Worm (Caenorhabditis elegans) whole organism, L1 larva: Measurements from ENCODE around the gene cpna-4.

Experiments used
- C16A3.4 ChIP-seq: fragments of 150-350 bp; optimal IDR thresholded peaks from 2 replicates; lab custom pipeline; 2014; ENCODE audit warnings: missing biosample characterization, missing genetic modification characterization
- F16B12.6 ChIP-seq: fragments of 150-350 bp; optimal IDR thresholded peaks from 2 replicates; lab custom pipeline; 2014; ENCODE audit warnings: missing biosample characterization, missing genetic modification characterization
- Y116A8C.19 ChIP-seq: sonication (generic microtip); optimal IDR thresholded peaks from 2 replicates; lab custom pipeline; 2016; ENCODE audit warnings: missing compliant biosample characterization, missing genetic modification characterization, borderline replicate concordance
- blmp-1 ChIP-seq: fragments of 150-350 bp; optimal IDR thresholded peaks from 2 replicates; lab custom pipeline; 2014; ENCODE audit warnings: missing biosample characterization, missing genetic modification characterization
- ceh-63 ChIP-seq: fragments of 200-800 bp; sonication (Bioruptor generic); optimal IDR thresholded peaks from 2 replicates; lab custom pipeline; 2018; ENCODE audit warnings: mild to moderate bottlenecking, missing genetic modification characterization, missing compliant biosample characterization
- ceh-82 ChIP-seq, 3 experiments: fragments of 150-350 bp in 1 of 3; sonication (generic microtip) in 2 of 3; optimal IDR thresholded peaks; 2 replicates each; lab custom pipeline; 2014 to 2017; ENCODE audit warnings: missing biosample characterization in 3 of 3, missing genetic modification characterization in 3 of 3
- ceh-90 ChIP-seq: sonication (generic microtip); optimal IDR thresholded peaks from 2 replicates; lab custom pipeline; 2016; ENCODE audit warnings: missing genetic modification characterization, missing compliant biosample characterization
- ces-1 ChIP-seq: fragments of 150-350 bp; optimal IDR thresholded peaks from 2 replicates; lab custom pipeline; 2014; ENCODE audit warnings: missing biosample characterization, missing genetic modification reagents, missing genetic modification characterization
- dpl-1 ChIP-seq, 3 experiments: fragments of 150-350 bp in 2 of 3; sonication (generic microtip) in 1 of 3; optimal IDR thresholded peaks; 2 replicates each; lab custom pipeline; 2014 to 2017; ENCODE audit warnings: missing biosample characterization in 3 of 3, missing genetic modification characterization in 3 of 3, missing genetic modification reagents in 3 of 3
- dsc-1 ChIP-seq: sonication (generic microtip); optimal IDR thresholded peaks from 2 replicates; lab custom pipeline; 2016; ENCODE audit warnings: mild to moderate bottlenecking, missing genetic modification characterization, missing compliant biosample characterization
- efl-1 ChIP-seq, 4 experiments: fragments of 150-350 bp; optimal IDR thresholded peaks in 3 of 4; peaks in 1 of 4; 1 replicate in 1 of 4; 2 replicates in 3 of 4; lab custom pipeline; 2014; ENCODE audit warnings: missing biosample characterization in 2 of 4, missing genetic modification characterization in 2 of 4, missing genetic modification reagents in 2 of 4
- egl-27 ChIP-seq, 2 experiments: fragments of 150-350 bp in 1 of 2; sonication (generic microtip); optimal IDR thresholded peaks; 3 replicates each; lab custom pipeline; 2017 to 2018; ENCODE audit warnings: missing biosample characterization in 2 of 2, missing genetic modification characterization in 2 of 2, missing genetic modification reagents in 2 of 2
- elt-2 ChIP-seq: sonication (generic microtip); optimal IDR thresholded peaks from 2 replicates; lab custom pipeline; 2016; ENCODE audit warnings: missing genetic modification characterization, mild to moderate bottlenecking, inconsistent platforms, missing compliant biosample characterization, missing genetic modification reagents
- elt-3 ChIP-seq, 6 experiments: fragments of 150-350 bp in 1 of 6; sonication (generic microtip); optimal IDR thresholded peaks; 2 replicates each; lab custom pipeline; 2017 to 2018; ENCODE audit warnings: missing biosample characterization in 6 of 6, missing genetic modification characterization in 6 of 6, inconsistent platforms in 1 of 6
- fkh-4 ChIP-seq: sonication (generic microtip); optimal IDR thresholded peaks from 2 replicates; lab custom pipeline; 2016; ENCODE audit warnings: missing compliant biosample characterization, missing genetic modification characterization, borderline replicate concordance
- grh-1 ChIP-seq: fragments of 200-800 bp; sonication (Bioruptor generic); IDR thresholded peaks from 2 replicates; pipeline ENCODE4 v1.3.6; 2022; ENCODE audit warnings: missing genetic modification reagents, missing genetic modification characterization, missing compliant biosample characterization
- hlh-17 ChIP-seq: fragments of 200-800 bp; sonication (Bioruptor generic); optimal IDR thresholded peaks from 2 replicates; lab custom pipeline; 2018; ENCODE audit warnings: missing genetic modification characterization, mild to moderate bottlenecking, missing compliant biosample characterization, moderate library complexity, borderline replicate concordance
- irx-1 ChIP-seq: sonication (generic microtip); optimal IDR thresholded peaks from 2 replicates; lab custom pipeline; 2016; ENCODE audit warnings: missing genetic modification characterization, missing compliant biosample characterization
- lin-13 ChIP-seq: fragments of 150-350 bp; optimal IDR thresholded peaks from 2 replicates; lab custom pipeline; 2014; ENCODE audit warnings: missing biosample characterization, missing genetic modification reagents, missing genetic modification characterization
- lin-35 ChIP-seq, 2 experiments: fragments of 150-350 bp; optimal IDR thresholded peaks; 2 replicates each; lab custom pipeline; 2014; ENCODE audit warnings: missing biosample characterization in 2 of 2, missing genetic modification characterization in 2 of 2, missing genetic modification reagents in 2 of 2
- lsy-2 ChIP-seq, 2 experiments: fragments of 150-350 bp; optimal IDR thresholded peaks; 2 replicates each; lab custom pipeline; 2014; ENCODE audit warnings: missing biosample characterization in 2 of 2, missing genetic modification characterization in 2 of 2
- mep-1 ChIP-seq: fragments of 150-350 bp; optimal IDR thresholded peaks from 2 replicates; lab custom pipeline; 2014; ENCODE audit warnings: missing biosample characterization, missing genetic modification characterization
- nhr-19 ChIP-seq: fragments of 200-800 bp; sonication (Bioruptor generic); conservative IDR thresholded peaks from 2 replicates; pipeline ENCODE4 v1.3.6; 2022; ENCODE audit warnings: missing genetic modification characterization, missing compliant biosample characterization
- nhr-20 ChIP-seq: sonication (generic microtip); optimal IDR thresholded peaks from 2 replicates; lab custom pipeline; 2016; ENCODE audit warnings: mild to moderate bottlenecking, missing genetic modification characterization, missing compliant biosample characterization
- nhr-237 ChIP-seq: fragments of 150-350 bp; optimal IDR thresholded peaks from 2 replicates; lab custom pipeline; 2014; ENCODE audit warnings: missing biosample characterization, missing genetic modification characterization
- nhr-85 ChIP-seq: sonication (generic microtip); peaks from one replicate; lab custom pipeline; 2016; ENCODE audit warnings: missing genetic modification characterization, inconsistent platforms, missing compliant biosample characterization
- nhr-90 ChIP-seq: sonication (generic microtip); optimal IDR thresholded peaks from 2 replicates; lab custom pipeline; 2016; ENCODE audit warnings: mild to moderate bottlenecking, missing genetic modification characterization, missing compliant biosample characterization; ENCODE audit not compliant: poor library complexity
- pqm-1 ChIP-seq: sonication (generic microtip); optimal IDR thresholded peaks from 3 replicates; lab custom pipeline; 2017; ENCODE audit warnings: missing biosample characterization, missing genetic modification characterization
- skn-1 ChIP-seq: fragments of 150-350 bp; optimal IDR thresholded peaks from 2 replicates; lab custom pipeline; 2014; ENCODE audit warnings: missing biosample characterization, missing genetic modification characterization
- snu-23 ChIP-seq: sonication (generic microtip); optimal IDR thresholded peaks from 2 replicates; lab custom pipeline; 2016; ENCODE audit warnings: missing genetic modification characterization, missing compliant biosample characterization
- sptf-1 ChIP-seq: fragments of 150-350 bp; optimal IDR thresholded peaks from 2 replicates; lab custom pipeline; 2014; ENCODE audit warnings: missing biosample characterization, missing genetic modification characterization
- swsn-7 ChIP-seq: sonication (generic microtip); optimal IDR thresholded peaks from 2 replicates; lab custom pipeline; 2016; ENCODE audit warnings: missing genetic modification characterization, missing compliant biosample characterization
- unc-130 ChIP-seq: fragments of 150-350 bp; optimal IDR thresholded peaks from 2 replicates; lab custom pipeline; 2017; ENCODE audit warnings: missing biosample characterization, missing genetic modification characterization, inconsistent platforms
- unc-62 ChIP-seq: fragments of 150-350 bp; optimal IDR thresholded peaks from 2 replicates; lab custom pipeline; 2014; ENCODE audit warnings: missing biosample characterization, missing genetic modification reagents, missing genetic modification characterization
- zag-1 ChIP-seq: fragments of 150-350 bp; optimal IDR thresholded peaks from 2 replicates; lab custom pipeline; 2014; ENCODE audit warnings: missing biosample characterization, missing genetic modification characterization
- zip-4 ChIP-seq: fragments of 200-800 bp; sonication (Bioruptor generic); optimal IDR thresholded peaks from 2 replicates; lab custom pipeline; 2018; ENCODE audit warnings: mild to moderate bottlenecking, missing genetic modification characterization, moderate library complexity, missing compliant biosample characterization

Gene cpna-4

ce11 chrIV:15382539-15382938 lies 21.2 kb downstream of the cpna-4 start:
- TF ChIP-seq unc-62 = no peak
- TF ChIP-seq dpl-1 (GFP tag; optimal IDR thresholded peaks at IDR 0.05; lab: Kevin White, UChicago) = peak; percentile 5 to 67 (median 58)
- peak; percentile 66 to 87 for TF ChIP-seq efl-1 (optimal IDR thresholded peaks at IDR 0.05; lab: Kevin White, UChicago)
- TF ChIP-seq efl-1 (GFP tag; optimal IDR thresholded peaks at IDR 0.05 in 1 of 2; lab: Kevin White, UChicago) = peak; percentile 77 to 98
- no peak for TF ChIP-seq fkh-4 (tag; lab: Kevin White, UChicago)
- peak; percentile 24 to 90 for TF ChIP-seq lin-35 (GFP tag; optimal IDR thresholded peaks at IDR 0.05; lab: Kevin White, UChicago)
- no peak for TF ChIP-seq irx-1 (tag; lab: Kevin White, UChicago)
- no peak for TF ChIP-seq mep-1 (tag; lab: Kevin White, UChicago)
- no peak for TF ChIP-seq dsc-1 (tag; lab: Kevin White, UChicago)
- TF ChIP-seq sptf-1 (tag; lab: Kevin White, UChicago) = no peak
- no peak for TF ChIP-seq blmp-1 (tag; lab: Kevin White, UChicago)
- TF ChIP-seq lin-13 = no peak
- no peak for TF ChIP-seq nhr-90

DNA sequence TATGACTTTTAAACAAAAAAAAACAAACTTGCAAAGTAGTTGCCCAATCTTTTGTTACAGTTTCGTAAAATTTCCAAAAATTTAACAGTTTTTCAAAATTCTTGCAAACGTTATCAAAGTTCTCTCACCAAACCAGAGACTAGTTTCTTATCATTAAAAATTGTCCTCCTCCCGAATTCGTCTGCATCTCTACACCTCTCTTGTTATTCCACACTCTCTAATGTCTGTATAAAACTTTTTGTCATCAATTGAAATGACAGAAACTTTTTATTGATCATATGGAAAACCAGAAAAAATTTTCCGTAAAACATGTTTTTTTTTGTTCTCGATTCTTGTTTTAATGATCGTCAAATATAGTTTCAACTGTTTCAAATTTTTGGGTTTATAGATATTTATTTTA lies 23.8 kb downstream of the cpna-4 start:
- TF ChIP-seq elt-2 (tag; lab: Kevin White, UChicago) = peak; percentile 80
- no peak for TF ChIP-seq ceh-63 (GFP tag; lab: Kevin White, UChicago)
- no peak for TF ChIP-seq egl-27 (tag; optimal IDR thresholded peaks at IDR 0.05; lab: Kevin White, UChicago)
- TF ChIP-seq dpl-1 (GFP tag; optimal IDR thresholded peaks at IDR 0.05; lab: Kevin White, UChicago) = peak in 1 of 3 experiments; percentile 1
- TF ChIP-seq blmp-1 (tag; lab: Kevin White, UChicago) = peak; percentile 47
- no peak for TF ChIP-seq Y116A8C.19 (tag; lab: Kevin White, UChicago)
- peak; percentile 56 for TF ChIP-seq pqm-1
- peak in 1 of 2 experiments; percentile 55 for TF ChIP-seq lin-35 (GFP tag; optimal IDR thresholded peaks at IDR 0.05; lab: Kevin White, UChicago)
- TF ChIP-seq grh-1 (GFP tag; lab: Robert Waterston, UW) = peak; percentile 70
- TF ChIP-seq nhr-90 = peak; percentile 49
- TF ChIP-seq nhr-85 (tag; lab: Kevin White, UChicago) = peak; percentile 90
- TF ChIP-seq lsy-2 (tag; optimal IDR thresholded peaks at IDR 0.05; lab: Kevin White, UChicago) = peak in 1 of 2 experiments; percentile 26
- 0 out of 2 replicates have a peak, but pooled peaks have one; percentile 5 for TF ChIP-seq nhr-19 (GFP tag; lab: Robert Waterston, UW)
- peak; percentile 14 for TF ChIP-seq C16A3.4 (tag; lab: Kevin White, UChicago)
- peak in 4 of 6 experiments; percentile 0 to 85 (median 74) for TF ChIP-seq elt-3 (tag; optimal IDR thresholded peaks at IDR 0.05; lab: Kevin White, UChicago)
- no peak for TF ChIP-seq nhr-237 (tag; lab: Kevin White, UChicago)
- no peak for TF ChIP-seq unc-130 (tag; lab: Kevin White, UChicago)
- no peak for TF ChIP-seq ceh-82 (tag; optimal IDR thresholded peaks at IDR 0.05; lab: Kevin White, UChicago)
- no peak for TF ChIP-seq zag-1 (tag; lab: Kevin White, UChicago)
- TF ChIP-seq skn-1 (tag; lab: Kevin White, UChicago) = peak; percentile 11
- TF ChIP-seq nhr-20 = peak; percentile 90
- peak; percentile 33 for TF ChIP-seq snu-23 (GFP tag; lab: Kevin White, UChicago)
- TF ChIP-seq ceh-90 = no peak
- peak in 1 of 2 experiments; percentile 13 for TF ChIP-seq efl-1 (optimal IDR thresholded peaks at IDR 0.05; lab: Kevin White, UChicago)
- TF ChIP-seq efl-1 (GFP tag; optimal IDR thresholded peaks at IDR 0.05 in 1 of 2; lab: Kevin White, UChicago) = peak in 1 of 2 experiments; percentile 85

DNA sequence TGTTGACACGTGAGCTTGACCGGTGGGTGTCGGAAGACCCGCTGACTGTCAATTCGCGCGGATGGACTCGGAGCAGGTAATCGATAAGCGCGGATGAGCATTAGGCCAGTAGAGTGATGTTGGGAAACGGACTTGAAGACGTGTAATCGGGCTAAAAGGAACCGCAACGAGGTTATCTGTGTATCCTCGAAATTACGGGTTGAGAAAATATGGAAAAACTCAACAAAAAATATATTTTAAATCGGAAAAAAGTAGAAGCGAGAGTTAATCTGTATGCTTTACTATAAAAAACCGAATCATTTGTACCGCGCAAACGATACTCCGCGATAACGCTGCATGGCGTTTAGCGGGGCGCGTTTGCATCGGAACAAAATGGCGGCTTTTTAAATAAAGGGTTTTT lies 29.6 kb downstream of the cpna-4 start, which contains the start of gene Y73F8A.1159:
Gene Y73F8A.1159 (minus strand): TSS at position 101 of the 400 bp plus-strand sequence.
- TF ChIP-seq swsn-7 (tag; lab: Kevin White, UChicago) (no peak), blmp-1 (tag; lab: Kevin White, UChicago) (no peak), nhr-90 (no peak), elt-2 (tag; lab: Kevin White, UChicago) (no peak), ces-1 (GFP tag; lab: Kevin White, UChicago) (no peak), hlh-17 (GFP tag; lab: Kevin White, UChicago) (no peak), grh-1 (GFP tag; lab: Robert Waterston, UW) (no peak), F16B12.6 (no peak), zip-4 (GFP tag; lab: Kevin White, UChicago) (no peak)
